Fruit fly (Drosophila melanogaster) whole organism, wandering third instar larva: Measurements from ENCODE around the gene tai.

ENCODE experiments used
- Abd-B ChIP-seq: fragments of >200 bp; optimal IDR thresholded peaks from 2 replicates; lab custom pipeline; 2017; ENCODE audit warnings: missing biosample characterization, missing genetic modification characterization
- CG32264 ChIP-seq: fragments of 200-800 bp; sonication (Bioruptor generic); optimal IDR thresholded peaks from 2 replicates; lab custom pipeline; 2016; ENCODE audit warnings: missing biosample characterization, missing genetic modification characterization
- CG9705 ChIP-seq: fragments of 200-800 bp; sonication (Bioruptor generic); optimal IDR thresholded peaks from 2 replicates; lab custom pipeline; 2018; ENCODE audit warnings: missing biosample characterization, mild to moderate bottlenecking, missing genetic modification characterization
- CrebA ChIP-seq: fragments of 200-800 bp; sonication (Bioruptor generic); optimal IDR thresholded peaks from 2 replicates; lab custom pipeline; 2016; ENCODE audit warnings: missing biosample characterization, mild to moderate bottlenecking, missing genetic modification characterization, borderline replicate concordance
- Dfd ChIP-seq: fragments of >200 bp; optimal IDR thresholded peaks from 2 replicates; lab custom pipeline; 2017; ENCODE audit warnings: missing biosample characterization, missing genetic modification characterization
- Dif ChIP-seq: fragments of 200-275, 200-300 bp; sonication (Bioruptor generic); optimal IDR thresholded peaks from 2 replicates; lab custom pipeline; 2018; ENCODE audit warnings: missing biosample characterization, missing genetic modification characterization; ENCODE audit not compliant: partially characterized antibody
- GATAd ChIP-seq: sonication (Bioruptor generic); optimal IDR thresholded peaks from 2 replicates; lab custom pipeline; 2016; ENCODE audit warnings: missing biosample characterization, missing genetic modification characterization
- HLH106 ChIP-seq: fragments of 200-800 bp; optimal IDR thresholded peaks from 3 replicates; lab custom pipeline; 2019; ENCODE audit warnings: missing biosample characterization, mild to moderate bottlenecking, missing genetic modification characterization, moderate library complexity
- Hnf4 ChIP-seq: fragments of 200-800 bp; sonication (Bioruptor generic); optimal IDR thresholded peaks from 2 replicates; lab custom pipeline; 2016; ENCODE audit warnings: missing biosample characterization, mild to moderate bottlenecking, missing genetic modification characterization
- Hr78 ChIP-seq: fragments of >200 bp; optimal IDR thresholded peaks from 2 replicates; lab custom pipeline; 2017; ENCODE audit warnings: missing biosample characterization, missing genetic modification characterization
- Hr83 ChIP-seq: fragments of 200-300 bp; sonication (Bioruptor generic); optimal IDR thresholded peaks from 2 replicates; lab custom pipeline; 2016; ENCODE audit warnings: missing biosample characterization, mild to moderate bottlenecking, missing genetic modification characterization, moderate library complexity; ENCODE audit not compliant: poor library complexity, severe bottlenecking
- Jra ChIP-seq: sonication (Bioruptor generic); optimal IDR thresholded peaks from 2 replicates; lab custom pipeline; 2016; ENCODE audit warnings: missing biosample characterization, missing genetic modification characterization
- Mio ChIP-seq: sonication (Bioruptor generic); optimal IDR thresholded peaks from 2 replicates; lab custom pipeline; 2016; ENCODE audit warnings: missing biosample characterization, missing genetic modification characterization
- Myc ChIP-seq: fragments of >200 bp; optimal IDR thresholded peaks from 2 replicates; lab custom pipeline; 2017
- N ChIP-seq: fragments of >200 bp; optimal IDR thresholded peaks from 2 replicates; lab custom pipeline; 2018; ENCODE audit warnings: missing biosample characterization, missing external identifiers, missing genetic modification characterization
- OdsH ChIP-seq: fragments of 200-800 bp; sonication (Bioruptor generic); optimal IDR thresholded peaks from 2 replicates; lab custom pipeline; 2016; ENCODE audit warnings: missing biosample characterization, mild to moderate bottlenecking, missing genetic modification characterization
- Rel ChIP-seq, 2 experiments: fragments of 200-800 bp; sonication (Bioruptor generic) in 1 of 2; optimal IDR thresholded peaks; 2 replicates in 1 of 2; 3 replicates in 1 of 2; lab custom pipeline; 2016 to 2019; ENCODE audit warnings: mild to moderate bottlenecking in 2 of 2, missing biosample characterization in 2 of 2, missing genetic modification characterization in 2 of 2, moderate library complexity in 1 of 2
- Sp1 ChIP-seq: fragments of 200-800 bp; sonication (Bioruptor generic); optimal IDR thresholded peaks from 3 replicates; lab custom pipeline; 2019; ENCODE audit warnings: missing biosample characterization, mild to moderate bottlenecking, missing genetic modification characterization, moderate library complexity
- Vsx2 ChIP-seq: fragments of 200-300, 225-300 bp; sonication (Bioruptor generic); optimal IDR thresholded peaks from 2 replicates; lab custom pipeline; 2018; ENCODE audit warnings: missing biosample characterization, missing genetic modification characterization; ENCODE audit not compliant: partially characterized antibody
- br ChIP-seq: fragments of 200-800 bp; sonication (Bioruptor generic); optimal IDR thresholded peaks from 2 replicates; lab custom pipeline; 2016; ENCODE audit warnings: missing biosample characterization, missing genetic modification characterization
- brk ChIP-seq: fragments of 200-800 bp; sonication (Bioruptor generic); optimal IDR thresholded peaks from 2 replicates; lab custom pipeline; 2016; ENCODE audit warnings: missing biosample characterization, mild to moderate bottlenecking, missing genetic modification characterization
- dl ChIP-seq, 2 experiments: fragments of 175-275, 200-275 bp in 1 of 2; fragments of 200-275 bp in 1 of 2; sonication (Bioruptor generic); optimal IDR thresholded peaks; lab custom pipeline; 2018; ENCODE audit warnings: mild to moderate bottlenecking in 2 of 2, missing biosample characterization in 2 of 2, missing genetic modification characterization in 2 of 2, moderate library complexity in 2 of 2; ENCODE audit not compliant: partially characterized antibody in 2 of 2, insufficient read depth in 1 of 2
- dmrt93B ChIP-seq: fragments of 200-800 bp; sonication (Bioruptor generic); optimal IDR thresholded peaks from 2 replicates; lab custom pipeline; 2018; ENCODE audit warnings: missing biosample characterization, mild to moderate bottlenecking, missing genetic modification characterization
- dsf ChIP-seq: sonication (Bioruptor generic); optimal IDR thresholded peaks from 2 replicates; lab custom pipeline; 2016; ENCODE audit warnings: missing biosample characterization, missing genetic modification characterization, borderline replicate concordance
- ey ChIP-seq: fragments of 200-800 bp; sonication (Bioruptor generic); optimal IDR thresholded peaks from 2 replicates; lab custom pipeline; 2016; ENCODE audit warnings: missing biosample characterization, missing genetic modification characterization
- foxo ChIP-seq, 2 experiments: fragments of 200-800 bp; sonication (Bioruptor generic); optimal IDR thresholded peaks; 2 replicates in 1 of 2; 3 replicates in 1 of 2; lab custom pipeline; 2016 to 2017; ENCODE audit warnings: missing biosample characterization in 2 of 2, missing genetic modification characterization in 2 of 2
- fru ChIP-seq: fragments of 200-800 bp; sonication (Bioruptor generic); optimal IDR thresholded peaks from 3 replicates; lab custom pipeline; 2016; ENCODE audit warnings: missing biosample characterization, mild to moderate bottlenecking, missing genetic modification characterization
- h ChIP-seq: fragments of 200-800 bp; sonication (Bioruptor generic); optimal IDR thresholded peaks from 3 replicates; lab custom pipeline; 2016; ENCODE audit warnings: missing biosample characterization, mild to moderate bottlenecking, missing genetic modification characterization
- jim ChIP-seq: fragments of 175-275, 200-325 bp; sonication (Bioruptor generic); optimal IDR thresholded peaks from 2 replicates; lab custom pipeline; 2016; ENCODE audit warnings: missing biosample characterization, mild to moderate bottlenecking, missing genetic modification characterization
- lola ChIP-seq: fragments of >200 bp; optimal IDR thresholded peaks from 2 replicates; lab custom pipeline; 2017; ENCODE audit warnings: missing biosample characterization, missing genetic modification characterization
- pan ChIP-seq: fragments of >200 bp; optimal IDR thresholded peaks from 2 replicates; lab custom pipeline; 2017
- psq ChIP-seq: fragments of 200-800 bp; sonication (Bioruptor generic); optimal IDR thresholded peaks from 3 replicates; lab custom pipeline; 2017; ENCODE audit warnings: missing biosample characterization, mild to moderate bottlenecking, missing genetic modification characterization, moderate library complexity
- rgr ChIP-seq: fragments of 200-800 bp; sonication (Bioruptor generic); optimal IDR thresholded peaks from 3 replicates; lab custom pipeline; 2016; ENCODE audit warnings: missing biosample characterization, mild to moderate bottlenecking, missing genetic modification characterization
- sage ChIP-seq: fragments of 200-800 bp; sonication (Bioruptor generic); optimal IDR thresholded peaks from 2 replicates; lab custom pipeline; 2016; ENCODE audit warnings: missing biosample characterization, mild to moderate bottlenecking, missing genetic modification characterization
- sv ChIP-seq: fragments of 200-800 bp; sonication (Bioruptor generic); optimal IDR thresholded peaks from 3 replicates; lab custom pipeline; 2016; ENCODE audit warnings: missing biosample characterization, missing genetic modification characterization
- tai ChIP-seq: sonication (Bioruptor generic); optimal IDR thresholded peaks from 2 replicates; lab custom pipeline; 2016; ENCODE audit warnings: missing biosample characterization, missing genetic modification characterization
- usp ChIP-seq: fragments of >200 bp; optimal IDR thresholded peaks from 2 replicates; lab custom pipeline; 2017; ENCODE audit warnings: missing biosample characterization, missing genetic modification characterization
- woc ChIP-seq: sonication (Bioruptor generic); optimal IDR thresholded peaks from 2 replicates; lab custom pipeline; 2016; ENCODE audit warnings: missing biosample characterization, mild to moderate bottlenecking, missing genetic modification characterization

Gene tai

DNA sequence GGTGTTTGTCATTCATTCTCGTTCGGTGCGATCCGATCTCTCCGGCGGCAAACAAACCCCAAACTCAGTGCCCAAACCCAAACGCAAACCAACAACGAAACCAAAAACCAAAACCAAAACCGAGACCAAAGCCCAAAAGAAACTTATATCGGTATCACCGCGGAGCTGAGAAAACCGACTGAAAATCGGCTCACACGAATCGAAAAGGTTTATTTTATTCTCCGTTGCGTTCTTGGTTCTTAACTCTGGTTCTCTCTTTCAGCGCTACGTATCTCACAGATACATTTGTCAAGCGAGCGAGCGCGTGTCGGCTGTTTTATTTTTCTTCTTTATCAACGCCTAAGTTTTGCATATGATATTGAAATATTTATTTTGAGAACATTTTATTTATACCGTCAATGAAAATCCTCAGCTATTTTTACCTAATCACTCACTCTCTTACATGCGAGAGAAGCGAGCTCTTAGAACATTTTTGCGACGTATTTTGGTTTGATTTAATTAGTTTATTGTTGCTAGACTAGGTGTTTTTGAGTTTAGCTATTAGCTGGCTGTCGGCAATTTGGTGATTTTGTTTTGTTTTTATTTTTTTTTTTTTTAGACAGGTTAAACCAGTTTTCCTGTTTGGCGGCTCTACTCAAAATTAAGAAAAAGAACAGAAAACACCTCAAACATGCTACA, 12.0 kb downstream of the tai start:
- TF ChIP-seq CrebA (GFP tag; lab: Kevin White, UChicago) (peak; percentile 41), sv (GFP tag; lab: Kevin White, UChicago) (no peak), br (GFP tag; lab: Kevin White, UChicago) (no peak), usp (GFP tag; lab: Kevin White, UChicago) (no peak), lola (GFP tag; lab: Kevin White, UChicago) (no peak), dl (GFP tag; optimal IDR thresholded peaks at IDR 0.05; lab: Kevin White, UChicago; ENCODE audit: insufficient read depth in 1 of 2, partially characterized antibody in 2 of 2) (peak in 1 of 2 experiments; percentile 4), Abd-B (GFP tag; lab: Kevin White, UChicago) (no peak), dmrt93B (GFP tag; lab: Kevin White, UChicago) (no peak), tai (GFP tag; lab: Kevin White, UChicago) (peak; percentile 59), psq (GFP tag; lab: Kevin White, UChicago) (no peak), foxo (GFP tag; optimal IDR thresholded peaks at IDR 0.05; lab: Kevin White, UChicago) (no peak), Hnf4 (GFP tag; lab: Kevin White, UChicago) (peak; percentile 5), h (GFP tag; lab: Kevin White, UChicago) (peak; percentile 34), dsf (GFP tag; lab: Kevin White, UChicago) (no peak), woc (GFP tag; lab: Kevin White, UChicago) (no peak), Rel (GFP tag; optimal IDR thresholded peaks at IDR 0.05; lab: Kevin White, UChicago) (no peak), Rel (tag; optimal IDR thresholded peaks at IDR 0.05; lab: Kevin White, UChicago) (no peak)

DNA sequence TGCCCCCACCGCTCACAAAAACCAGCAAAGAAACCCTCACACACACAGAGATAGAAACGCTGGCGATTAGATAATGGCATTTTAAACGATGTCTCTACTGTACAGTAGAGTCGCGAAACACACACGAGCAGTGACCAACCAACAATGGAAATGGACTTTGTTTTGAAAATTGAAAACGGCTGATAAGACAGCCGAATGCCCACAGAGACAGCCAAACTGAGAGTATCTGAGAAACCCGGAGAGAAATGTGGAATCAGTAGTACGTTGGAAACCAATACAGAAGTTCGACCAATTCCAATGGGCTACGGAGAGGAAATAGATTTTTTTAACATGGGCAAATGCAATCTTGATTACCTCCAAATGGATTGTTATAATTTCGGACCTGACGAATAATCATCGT, 12.7 kb downstream of the tai start:
- TF ChIP-seq Myc (lab: Kevin White, UChicago) (no peak), foxo (GFP tag; optimal IDR thresholded peaks at IDR 0.05; lab: Kevin White, UChicago) (no peak), fru (no peak), Jra (GFP tag; lab: Kevin White, UChicago) (no peak), CG32264 (no peak), Rel (GFP tag; optimal IDR thresholded peaks at IDR 0.05; lab: Kevin White, UChicago) (no peak), Rel (tag; optimal IDR thresholded peaks at IDR 0.05; lab: Kevin White, UChicago) (peak; percentile 41), CG9705 (no peak), GATAd (GFP tag; lab: Kevin White, UChicago) (no peak), woc (GFP tag; lab: Kevin White, UChicago) (no peak), jim (GFP tag; lab: Kevin White, UChicago) (no peak), HLH106 (tag; lab: Kevin White, UChicago) (no peak), br (GFP tag; lab: Kevin White, UChicago) (no peak), psq (GFP tag; lab: Kevin White, UChicago) (no peak), rgr (GFP tag; lab: Kevin White, UChicago) (peak; percentile 1), sage (GFP tag; lab: Kevin White, UChicago) (no peak), dmrt93B (GFP tag; lab: Kevin White, UChicago) (no peak), Mio (GFP tag; lab: Kevin White, UChicago) (no peak), Abd-B (GFP tag; lab: Kevin White, UChicago) (no peak), h (GFP tag; lab: Kevin White, UChicago) (peak; percentile 48), Sp1 (no peak), Hr83 (GFP tag; lab: Kevin White, UChicago) (no peak), sv (GFP tag; lab: Kevin White, UChicago) (no peak), tai (GFP tag; lab: Kevin White, UChicago) (no peak), Hnf4 (GFP tag; lab: Kevin White, UChicago) (peak; percentile 76), CrebA (GFP tag; lab: Kevin White, UChicago) (no peak), dl (GFP tag; optimal IDR thresholded peaks at IDR 0.05; lab: Kevin White, UChicago; ENCODE audit: insufficient read depth in 1 of 2, partially characterized antibody in 2 of 2) (peak in 1 of 2 experiments; percentile 53), OdsH (GFP tag; lab: Kevin White, UChicago) (no peak), Hr78 (GFP tag; lab: Kevin White, UChicago) (no peak), usp (GFP tag; lab: Kevin White, UChicago) (no peak), ey (GFP tag; lab: Kevin White, UChicago) (no peak), pan (lab: Kevin White, UChicago) (no peak), Dfd (GFP tag; lab: Kevin White, UChicago) (no peak), lola (GFP tag; lab: Kevin White, UChicago) (no peak), brk (GFP tag; lab: Kevin White, UChicago) (no peak), Dif (GFP tag; lab: Kevin White, UChicago) (peak; percentile 17), Vsx2 (GFP tag; lab: Kevin White, UChicago) (no peak), dsf (GFP tag; lab: Kevin White, UChicago) (no peak), N (GFP tag; lab: Kevin White, UChicago) (no peak)
